Fruit fly (Drosophila melanogaster) whole organism, embryonic: ENCODE results near the gene Ac13E.

Source experiments
- ATbp ChIP-seq: fragments of 200-800 bp; sonication (Bioruptor generic); optimal IDR thresholded peaks from 2 replicates; lab custom pipeline; 2017; ENCODE audit warnings: missing biosample characterization, mild to moderate bottlenecking, missing genetic modification characterization, missing genetic modification reagents
- Adf1 ChIP-seq: fragments of 200-800 bp; sonication (Bioruptor generic); IDR thresholded peaks from 2 replicates; pipeline ENCODE4 v1.3.6; 2022; ENCODE audit warnings: missing biosample characterization, missing genetic modification characterization
- Asciz ChIP-seq: fragments of 200-800 bp; sonication (Bioruptor generic); optimal IDR thresholded peaks from 2 replicates; lab custom pipeline; 2017; ENCODE audit warnings: missing biosample characterization, mild to moderate bottlenecking, missing genetic modification characterization, missing genetic modification reagents
- Atf6 ChIP-seq: fragments of 200-800 bp; sonication (Bioruptor generic); IDR thresholded peaks from 2 replicates; pipeline ENCODE4 v1.3.6; 2022; ENCODE audit warnings: missing biosample characterization, missing genetic modification characterization
- CG10209 ChIP-seq: fragments of 200-800 bp; sonication (Bioruptor generic); optimal IDR thresholded peaks from 3 replicates; lab custom pipeline; 2017; ENCODE audit warnings: missing biosample characterization, mild to moderate bottlenecking, missing genetic modification characterization, missing genetic modification reagents
- CG10462 ChIP-seq: fragments of 200-800 bp; sonication (Bioruptor generic); optimal IDR thresholded peaks from 2 replicates; lab custom pipeline; 2016; ENCODE audit warnings: missing biosample characterization, missing genetic modification characterization
- CG12071 ChIP-seq: fragments of 200-800 bp; sonication (Bioruptor generic); optimal IDR thresholded peaks from 3 replicates; lab custom pipeline; 2018; ENCODE audit warnings: missing biosample characterization, mild to moderate bottlenecking, missing genetic modification characterization
- CG12219 ChIP-seq: fragments of 200-800 bp; sonication (Bioruptor generic); optimal IDR thresholded peaks from 3 replicates; lab custom pipeline; 2018; ENCODE audit warnings: missing biosample characterization, mild to moderate bottlenecking, missing genetic modification characterization
- CG1233 ChIP-seq: fragments of 200-800 bp; sonication (Bioruptor generic); optimal IDR thresholded peaks from 4 replicates; lab custom pipeline; 2018; ENCODE audit warnings: missing biosample characterization, mild to moderate bottlenecking, missing genetic modification characterization
- CG12769 ChIP-seq: fragments of 200-800 bp; sonication (Bioruptor generic); optimal IDR thresholded peaks from 2 replicates; lab custom pipeline; 2019; ENCODE audit warnings: missing biosample characterization, mild to moderate bottlenecking, missing genetic modification characterization, moderate library complexity
- CG13296 ChIP-seq: fragments of 200-800 bp; sonication (Bioruptor generic); optimal IDR thresholded peaks from 3 replicates; lab custom pipeline; 2018; ENCODE audit warnings: missing biosample characterization, mild to moderate bottlenecking, missing genetic modification characterization
- CG14441 ChIP-seq: fragments of 200-800 bp; sonication (Bioruptor generic); IDR thresholded peaks from 2 replicates; pipeline ENCODE4 v1.3.6; 2022; ENCODE audit warnings: missing biosample characterization, missing genetic modification characterization
- CG15073 ChIP-seq: fragments of 200-800 bp; sonication (Bioruptor generic); optimal IDR thresholded peaks from 2 replicates; lab custom pipeline; 2016; ENCODE audit warnings: missing biosample characterization, missing genetic modification characterization
- CG17829 ChIP-seq: fragments of 200-800 bp; optimal IDR thresholded peaks from 2 replicates; lab custom pipeline; 2019; ENCODE audit warnings: missing biosample characterization, mild to moderate bottlenecking, missing genetic modification characterization, moderate library complexity
- CG3163 ChIP-seq: fragments of 200-800 bp; sonication (Bioruptor generic); optimal IDR thresholded peaks from 3 replicates; lab custom pipeline; 2016; ENCODE audit warnings: missing biosample characterization, missing genetic modification characterization
- CG3281 ChIP-seq: fragments of 200-800 bp; sonication (Bioruptor generic); optimal IDR thresholded peaks from 3 replicates; lab custom pipeline; 2017; ENCODE audit warnings: missing biosample characterization, mild to moderate bottlenecking, missing genetic modification characterization
- CG34422 ChIP-seq: fragments of 200-800 bp; sonication (Bioruptor generic); IDR thresholded peaks from 3 replicates; pipeline ENCODE4 v1.3.6; 2022; ENCODE audit warnings: missing biosample characterization, missing genetic modification characterization
- CG6272 ChIP-seq: fragments of 200-800 bp; sonication (Bioruptor generic); IDR thresholded peaks from 2 replicates; pipeline ENCODE4 v1.3.6; 2022; ENCODE audit warnings: missing biosample characterization, missing genetic modification characterization
- CG6683 ChIP-seq: fragments of 200-800 bp; sonication (Bioruptor generic); optimal IDR thresholded peaks from 2 replicates; lab custom pipeline; 2017; ENCODE audit warnings: missing biosample characterization, mild to moderate bottlenecking, missing genetic modification characterization, missing genetic modification reagents
- CkIIα-i1 ChIP-seq: fragments of 200-800 bp; sonication (Bioruptor generic); IDR thresholded peaks from 2 replicates; pipeline ENCODE4 v1.3.6; 2022; ENCODE audit warnings: missing biosample characterization, missing genetic modification characterization
- CoRest ChIP-seq: fragments of 200-800 bp; sonication (Bioruptor generic); optimal IDR thresholded peaks from 3 replicates; lab custom pipeline; 2018; ENCODE audit warnings: missing biosample characterization, mild to moderate bottlenecking, missing genetic modification characterization, moderate library complexity
- D19B ChIP-seq: fragments of 200-800 bp; sonication (Bioruptor generic); optimal IDR thresholded peaks from 2 replicates; lab custom pipeline; 2017; ENCODE audit warnings: missing biosample characterization, mild to moderate bottlenecking, missing genetic modification characterization
- E2f1 ChIP-seq: fragments of 200-800 bp; sonication (Bioruptor generic); IDR thresholded peaks from 2 replicates; pipeline ENCODE4 v1.3.6; 2022; ENCODE audit warnings: missing biosample characterization, missing genetic modification characterization
- E2f2 ChIP-seq: fragments of 200-800 bp; sonication (Bioruptor generic); IDR thresholded peaks from 2 replicates; pipeline ENCODE4 v1.3.6; 2022; ENCODE audit warnings: missing biosample characterization, missing genetic modification characterization
- HHEX ChIP-seq: fragments of 200-800 bp; sonication (Bioruptor generic); optimal IDR thresholded peaks from 3 replicates; lab custom pipeline; 2017; ENCODE audit warnings: missing biosample characterization, mild to moderate bottlenecking, missing genetic modification characterization, missing genetic modification reagents
- HLH3B ChIP-seq: fragments of 200-800 bp; sonication (Bioruptor generic); IDR thresholded peaks from 2 replicates; pipeline ENCODE4 v1.3.6; 2022; ENCODE audit warnings: missing biosample characterization, missing genetic modification characterization
- MTF-1 ChIP-seq: fragments of 200-800 bp; sonication (Bioruptor generic); optimal IDR thresholded peaks from 2 replicates; lab custom pipeline; 2018; ENCODE audit warnings: missing biosample characterization, mild to moderate bottlenecking, missing genetic modification characterization, borderline replicate concordance
- Med ChIP-seq: fragments of 200-800 bp; sonication (Bioruptor generic); peaks from one replicate; lab custom pipeline; 2016; ENCODE audit warnings: missing biosample characterization, missing genetic modification characterization, mild to moderate bottlenecking, inconsistent platforms, moderate library complexity
- NfI ChIP-seq: fragments of 200-800 bp; sonication (Bioruptor generic); optimal IDR thresholded peaks from 3 replicates; lab custom pipeline; 2018; ENCODE audit warnings: missing biosample characterization, mild to moderate bottlenecking, missing genetic modification characterization, moderate library complexity
- PHDP ChIP-seq: fragments of 200-800 bp; sonication (Bioruptor generic); optimal IDR thresholded peaks from 3 replicates; lab custom pipeline; 2018; ENCODE audit warnings: missing biosample characterization, mild to moderate bottlenecking, missing genetic modification characterization, moderate library complexity
- Sox102F ChIP-seq: fragments of 200-800 bp; sonication (Bioruptor generic); optimal IDR thresholded peaks from 2 replicates; lab custom pipeline; 2018; ENCODE audit warnings: missing biosample characterization, mild to moderate bottlenecking, missing genetic modification characterization, moderate library complexity
- Spps ChIP-seq: fragments of 200-800 bp; sonication (Bioruptor generic); optimal IDR thresholded peaks from 2 replicates; lab custom pipeline; 2018; ENCODE audit warnings: missing biosample characterization, mild to moderate bottlenecking, missing genetic modification characterization
- Sry-β ChIP-seq: fragments of 200-800 bp; sonication (Bioruptor generic); optimal IDR thresholded peaks from 2 replicates; lab custom pipeline; 2018; ENCODE audit warnings: missing biosample characterization, mild to moderate bottlenecking, missing genetic modification characterization, moderate library complexity
- Sry-δ ChIP-seq: fragments of 200-800 bp; sonication (Bioruptor generic); optimal IDR thresholded peaks from 2 replicates; lab custom pipeline; 2016; ENCODE audit warnings: missing biosample characterization, missing genetic modification characterization
- Trl ChIP-seq, 3 experiments: fragments of >200 bp in 2 of 3; fragments of 200-800 bp in 1 of 3; sonication (Bioruptor generic) in 1 of 3; optimal IDR thresholded peaks; 2 replicates in 1 of 3; 3 replicates in 2 of 3; lab custom pipeline; 2016 to 2017; ENCODE audit warnings: missing biosample characterization in 1 of 3, missing genetic modification characterization in 1 of 3
- ara ChIP-seq: fragments of 200-800 bp; sonication (Bioruptor generic); IDR thresholded peaks from 2 replicates; pipeline ENCODE4 v1.3.6; 2022; ENCODE audit warnings: missing biosample characterization, missing genetic modification characterization
- caup ChIP-seq: fragments of 200-800 bp; sonication (Bioruptor generic); optimal IDR thresholded peaks from 3 replicates; lab custom pipeline; 2017; ENCODE audit warnings: missing biosample characterization, mild to moderate bottlenecking, missing genetic modification characterization, moderate library complexity; ENCODE audit not compliant: severe bottlenecking
- crc ChIP-seq: fragments of 200-800 bp; sonication (Bioruptor generic); optimal IDR thresholded peaks from 2 replicates; lab custom pipeline; 2016; ENCODE audit warnings: missing biosample characterization, missing genetic modification characterization
- dmrt99B ChIP-seq: fragments of 200-800 bp; sonication (Bioruptor generic); optimal IDR thresholded peaks from 2 replicates; lab custom pipeline; 2018; ENCODE audit warnings: missing biosample characterization, mild to moderate bottlenecking, missing genetic modification characterization, moderate library complexity
- emc ChIP-seq: fragments of 200-800 bp; sonication (Bioruptor generic); optimal IDR thresholded peaks from 2 replicates; lab custom pipeline; 2016; ENCODE audit warnings: missing biosample characterization, missing genetic modification characterization
- gsb-n ChIP-seq: fragments of 200-800 bp; sonication (Bioruptor generic); optimal IDR thresholded peaks from 3 replicates; lab custom pipeline; 2018; ENCODE audit warnings: missing biosample characterization, mild to moderate bottlenecking, missing genetic modification characterization
- hkb ChIP-seq, 2 experiments: fragments of 200-800 bp in 1 of 2; fragments of >200 bp in 1 of 2; sonication (Bioruptor generic) in 1 of 2; IDR thresholded peaks in 1 of 2; optimal IDR thresholded peaks in 1 of 2; 2 replicates each; pipeline versions ENCODE4 v1.3.6 to Lab custom; 2017 to 2022; ENCODE audit warnings: missing biosample characterization in 1 of 2, missing genetic modification characterization in 1 of 2
- jigr1 ChIP-seq: fragments of 200-800 bp; sonication (Bioruptor generic); IDR thresholded peaks from 3 replicates; pipeline ENCODE4 v1.3.6; 2022; ENCODE audit warnings: missing biosample characterization, missing genetic modification characterization
- lilli ChIP-seq: fragments of 200-800 bp; sonication (Bioruptor generic); optimal IDR thresholded peaks from 3 replicates; lab custom pipeline; 2016; ENCODE audit warnings: missing biosample characterization, missing genetic modification characterization
- mirr ChIP-seq: fragments of 200-800 bp; sonication (Bioruptor generic); optimal IDR thresholded peaks from 3 replicates; lab custom pipeline; 2018; ENCODE audit warnings: missing biosample characterization, mild to moderate bottlenecking, missing genetic modification characterization
- nau ChIP-seq: fragments of 200-800 bp; sonication (Bioruptor generic); optimal IDR thresholded peaks from 3 replicates; lab custom pipeline; 2017; ENCODE audit warnings: missing biosample characterization, mild to moderate bottlenecking, missing genetic modification characterization, missing genetic modification reagents
- schlank ChIP-seq: fragments of 200-800 bp; sonication (Bioruptor generic); optimal IDR thresholded peaks from 2 replicates; lab custom pipeline; 2018; ENCODE audit warnings: missing biosample characterization, mild to moderate bottlenecking, missing genetic modification characterization
- sens ChIP-seq: fragments of 200-800 bp; sonication (Bioruptor generic); peaks from one replicate; lab custom pipeline; 2016; ENCODE audit warnings: missing biosample characterization, missing genetic modification characterization
- seq ChIP-seq: fragments of 200-800 bp; sonication (Bioruptor generic); IDR thresholded peaks from 2 replicates; pipeline ENCODE4 v1.3.6; 2022; ENCODE audit warnings: missing biosample characterization, missing genetic modification characterization
- unpg ChIP-seq: fragments of 200-800 bp; sonication (Bioruptor generic); optimal IDR thresholded peaks from 3 replicates; lab custom pipeline; 2018; ENCODE audit warnings: missing biosample characterization, mild to moderate bottlenecking, missing genetic modification characterization, moderate library complexity

Ac13E gene

dm6 chrX:15602438-15602837 lies 48.4 kb upstream of the Ac13E start (continued):
- TF ChIP-seq jigr1 (GFP tag; lab: Robert Waterston, UW) (no peak), Sry-β (GFP tag; lab: Kevin White, UChicago) (no peak), ara (GFP tag; lab: Robert Waterston, UW) (no peak), emc (GFP tag; lab: Kevin White, UChicago) (no peak), CG6683 (GFP tag; lab: Kevin White, UChicago) (no peak), CG10462 (GFP tag; lab: Kevin White, UChicago) (no peak), Sry-δ (GFP tag; lab: Kevin White, UChicago) (no peak), nau (GFP tag; lab: Kevin White, UChicago) (peak; percentile 1), CG10209 (GFP tag; lab: Kevin White, UChicago) (peak; percentile 28), dmrt99B (peak; percentile 17), PHDP (tag; lab: Kevin White, UChicago) (peak; percentile 16), NfI (GFP tag; lab: Kevin White, UChicago) (no peak), CG34422 (no peak), ATbp (GFP tag; lab: Kevin White, UChicago) (peak; percentile 38), HHEX (GFP tag; lab: Kevin White, UChicago) (peak; percentile 12), schlank (tag; lab: Kevin White, UChicago) (peak; percentile 11), hkb (optimal IDR thresholded peaks at IDR 0.05; lab: Kevin White, UChicago) (no peak), hkb (GFP tag; IDR thresholded peaks at IDR 0.05; lab: Robert Waterston, UW) (peak; percentile 41; the same call in 1 of the 2 replicates), CG6272 (no peak), CG14441 (GFP tag; lab: Robert Waterston, UW) (0 out of 2 replicates have a peak, but pooled peaks have one; percentile 19), gsb-n (tag; lab: Kevin White, UChicago) (no peak), Asciz (GFP tag; lab: Kevin White, UChicago) (peak; percentile 10), CG1233 (peak; percentile 4), CoRest (tag; lab: Kevin White, UChicago) (peak; percentile 2), mirr (GFP tag; lab: Kevin White, UChicago) (peak; percentile 51), CG12071 (peak; percentile 57), CG12219 (GFP tag; lab: Kevin White, UChicago) (no peak), lilli (GFP tag; lab: Kevin White, UChicago) (no peak), unpg (no peak), MTF-1 (no peak), E2f1 (no peak), CG3281 (GFP tag; lab: Kevin White, UChicago) (peak; percentile 11), Spps (tag; lab: Kevin White, UChicago) (no peak), caup (GFP tag; lab: Kevin White, UChicago) (peak; percentile 38), crc (GFP tag; lab: Kevin White, UChicago) (no peak), Med (GFP tag; lab: Kevin White, UChicago) (peak; percentile 75), HLH3B (GFP tag; lab: Robert Waterston, UW) (peak; percentile 13; the same call in 1 of the 2 replicates), sens (peak; percentile 66), CG17829 (tag; lab: Kevin White, UChicago) (no peak), E2f2 (GFP tag; lab: Robert Waterston, UW) (peak; percentile 27), seq (peak; percentile 43; the same call in 1 of the 2 replicates), D19B (GFP tag; lab: Kevin White, UChicago) (no peak), CkIIα-i1 (GFP tag; lab: Robert Waterston, UW) (no peak), Sox102F (GFP tag; lab: Kevin White, UChicago) (no peak), Trl (optimal IDR thresholded peaks at IDR 0.05; lab: Kevin White, UChicago) (no peak), Trl (GFP tag; optimal IDR thresholded peaks at IDR 0.05; lab: Kevin White, UChicago) (no peak), CG3163 (GFP tag; lab: Kevin White, UChicago) (no peak), Atf6 (GFP tag; lab: Robert Waterston, UW) (0 out of 2 replicates have a peak, but pooled peaks have one; percentile 27), CG13296 (GFP tag; lab: Kevin White, UChicago) (peak; percentile 36), CG12769 (peak; percentile 43), CG15073 (GFP tag; lab: Kevin White, UChicago) (no peak), Adf1 (GFP tag; lab: Robert Waterston, UW) (no peak)
